Worm (Caenorhabditis elegans): Measurements from ENCODE around the gene C03F11.4.

ce11 chrX:5354022-5354876 lies 52.0 kb downstream of the C03F11.4 start, which contains the start of gene pfn-2:
- TF ChIP-seq nhr-179 (tag; optimal IDR thresholded peaks at IDR 0.05) (no peak), ama-1 (optimal IDR thresholded peaks at IDR 0.05) (no peak), ama-1 (GFP tag; optimal IDR thresholded peaks at IDR 0.05) (no peak), F23B12.7 (tag; optimal IDR thresholded peaks at IDR 0.05; ENCODE audit: insufficient read depth) (no peak), ztf-22 (GFP tag; optimal IDR thresholded peaks at IDR 0.05) (no peak), B0019.2 (GFP tag; conservative IDR thresholded peaks at IDR 0.05) (no peak), xnd-1 (tag; optimal IDR thresholded peaks at IDR 0.05) (no peak), dox-1 (GFP tag; IDR thresholded peaks at IDR 0.05) (peak; percentile 58; the same call in 1 of the 2 replicates), zim-3 (tag; optimal IDR thresholded peaks at IDR 0.05) (no peak), hmg-20 (GFP tag; IDR thresholded peaks at IDR 0.05) (no peak)
